Worm (Caenorhabditis elegans): ENCODE results near the gene cfap-20.

cfap-20 gene

ce11 chrIII:3566785-3567184 lies 29.5 kb upstream of the cfap-20 start:
- no peak for TF ChIP-seq blmp-1 (tag; optimal IDR thresholded peaks at IDR 0.05; ENCODE audit: insufficient read depth)
- TF ChIP-seq nhr-25 (tag; optimal IDR thresholded peaks at IDR 0.05) = no peak
- TF ChIP-seq zag-1 (tag; optimal IDR thresholded peaks at IDR 0.05) = no peak
- TF ChIP-seq fos-1 (tag; optimal IDR thresholded peaks at IDR 0.05) = no peak
- TF ChIP-seq gmeb-1 (tag; optimal IDR thresholded peaks at IDR 0.05) = no peak
- TF ChIP-seq nhr-11 (tag; optimal IDR thresholded peaks at IDR 0.05) = no peak
- no peak for TF ChIP-seq unc-55 (GFP tag; optimal IDR thresholded peaks at IDR 0.05)

ce11 chrIII:3564762-3565359 lies 27.6 kb upstream of the cfap-20 start:
- TF ChIP-seq nhr-129 (tag; optimal IDR thresholded peaks at IDR 0.05) (no peak), lin-13 (GFP tag; optimal IDR thresholded peaks at IDR 0.05) (no peak), nhr-25 (tag; optimal IDR thresholded peaks at IDR 0.05) (no peak), dmd-4 (tag; optimal IDR thresholded peaks at IDR 0.05) (no peak), crh-2 (tag; optimal IDR thresholded peaks at IDR 0.05) (no peak), unc-55 (GFP tag; optimal IDR thresholded peaks at IDR 0.05) (no peak), mbf-1 (tag; optimal IDR thresholded peaks at IDR 0.05) (no peak), ztf-11 (tag; optimal IDR thresholded peaks at IDR 0.05) (no peak), elt-1 (tag; optimal IDR thresholded peaks at IDR 0.05) (no peak), snpc-4 (tag; optimal IDR thresholded peaks at IDR 0.05) (no peak)

- TF ChIP-seq ztf-1 (GFP tag; conservative IDR thresholded peaks at IDR 0.05) (no peak), elt-1 (tag; optimal IDR thresholded peaks at IDR 0.05) (no peak), fos-1 (tag; optimal IDR thresholded peaks at IDR 0.05) (no peak), sma-9 (GFP tag; optimal IDR thresholded peaks at IDR 0.05) (no peak), sma-9 (tag; optimal IDR thresholded peaks at IDR 0.05) (no peak), lsy-2 (tag; optimal IDR thresholded peaks at IDR 0.05) (no peak), peb-1 (tag; optimal IDR thresholded peaks at IDR 0.05) (no peak), nhr-21 (tag; optimal IDR thresholded peaks at IDR 0.05) (no peak), mdl-1 (tag; optimal IDR thresholded peaks at IDR 0.05) (no peak), nhr-11 (tag; optimal IDR thresholded peaks at IDR 0.05) (no peak), sma-3 (GFP tag; optimal IDR thresholded peaks at IDR 0.05) (no peak), nhr-25 (tag; optimal IDR thresholded peaks at IDR 0.05) (no peak), zag-1 (tag; optimal IDR thresholded peaks at IDR 0.05) (no peak)
Observed at ce11 chrIII:3562276-3562675, 25.0 kb upstream of the cfap-20 start.

- TF ChIP-seq egl-27 (tag; optimal IDR thresholded peaks at IDR 0.05) = no peak
- no peak for TF ChIP-seq lin-39 (tag; optimal IDR thresholded peaks at IDR 0.05)
- peak; percentile 66 for TF ChIP-seq crh-2 (tag; optimal IDR thresholded peaks at IDR 0.05)
- TF ChIP-seq lin-11 (tag; optimal IDR thresholded peaks at IDR 0.05) = no peak
- no peak for TF ChIP-seq ama-1 (optimal IDR thresholded peaks at IDR 0.05)
- TF ChIP-seq lsy-2 (tag; optimal IDR thresholded peaks at IDR 0.05) = peak in 1 of 2 experiments; percentile 32
- peak in 1 of 2 experiments; percentile 15 for TF ChIP-seq mdl-1 (tag; optimal IDR thresholded peaks at IDR 0.05)
- TF ChIP-seq nhr-129 (tag; optimal IDR thresholded peaks at IDR 0.05) = peak; percentile 7
- TF ChIP-seq sma-9 (GFP tag; optimal IDR thresholded peaks at IDR 0.05) = peak; percentile 61
- TF ChIP-seq sma-9 (tag; optimal IDR thresholded peaks at IDR 0.05) = no peak
- TF ChIP-seq F13H6.1 (tag; optimal IDR thresholded peaks at IDR 0.05) = peak; percentile 39
- TF ChIP-seq sem-4 (tag; optimal IDR thresholded peaks at IDR 0.05) = peak; percentile 2
- peak; percentile 7 for TF ChIP-seq C34F6.9 (tag; optimal IDR thresholded peaks at IDR 0.05)
Observed at ce11 chrIII:3560235-3560634, 22.9 kb upstream of the cfap-20 start.

ce11 chrIII:3553349-3553748 lies 16.0 kb upstream of the cfap-20 start, which contains the start of gene C54C6.4:
TSS of gene C54C6.4 (plus strand) at chrIII:3553649.
- TF ChIP-seq zag-1 (tag; optimal IDR thresholded peaks at IDR 0.05) = no peak

DNA sequence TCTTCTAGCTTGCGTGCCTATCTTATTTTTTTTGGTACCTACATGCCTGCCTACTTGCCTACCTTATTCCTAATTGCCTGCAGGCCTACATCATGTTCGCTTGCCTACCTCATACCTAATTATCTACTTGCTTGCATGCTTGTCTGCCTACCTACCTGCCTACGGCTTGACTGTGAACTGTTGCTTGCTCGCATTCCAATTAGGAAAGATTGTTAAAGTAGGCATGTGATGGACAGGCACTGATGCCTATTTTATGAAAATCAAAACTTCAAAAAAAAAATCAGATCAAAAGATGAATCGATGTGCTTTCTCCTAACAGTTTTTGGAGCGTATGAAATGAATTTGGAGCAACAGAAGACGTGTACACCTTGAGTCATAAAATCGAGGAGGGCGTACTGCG lies 13.1 kb upstream of the cfap-20 start:
- TF ChIP-seq gmeb-1 (tag; optimal IDR thresholded peaks at IDR 0.05) = no peak
- TF ChIP-seq lin-39 (tag; optimal IDR thresholded peaks at IDR 0.05) = no peak
- no peak for TF ChIP-seq elt-1 (tag; optimal IDR thresholded peaks at IDR 0.05)
- TF ChIP-seq nhr-6 (tag; optimal IDR thresholded peaks at IDR 0.05) = no peak
- TF ChIP-seq lin-13 (GFP tag; optimal IDR thresholded peaks at IDR 0.05) = no peak
- no peak for TF ChIP-seq nhr-10 (tag; optimal IDR thresholded peaks at IDR 0.05)
- TF ChIP-seq R02D3.7 (tag; optimal IDR thresholded peaks at IDR 0.05) = no peak
- no peak for TF ChIP-seq unc-62 (GFP tag; optimal IDR thresholded peaks at IDR 0.05)
- no peak for TF ChIP-seq C34F6.9 (tag; optimal IDR thresholded peaks at IDR 0.05)
- TF ChIP-seq nhr-77 (tag; optimal IDR thresholded peaks at IDR 0.05) = no peak
- TF ChIP-seq crh-2 (tag; optimal IDR thresholded peaks at IDR 0.05) = no peak
- no peak for TF ChIP-seq ztf-11 (tag; optimal IDR thresholded peaks at IDR 0.05)
- TF ChIP-seq blmp-1 (tag; optimal IDR thresholded peaks at IDR 0.05; ENCODE audit: insufficient read depth) = no peak
- no peak for TF ChIP-seq aly-2 (tag; optimal IDR thresholded peaks at IDR 0.05)

All from whole organism, L2 larva.